Worm (Caenorhabditis elegans): ENCODE measurements around the gene Y75B8A.8.

- TF ChIP-seq flt-1 (GFP tag; IDR thresholded peaks at IDR 0.05) (no peak), ama-1 (optimal IDR thresholded peaks at IDR 0.05) (no peak), pes-1 (GFP tag; IDR thresholded peaks at IDR 0.05) (no peak), hmbx-1 (tag; optimal IDR thresholded peaks at IDR 0.05) (no peak), hmg-4 (GFP tag; optimal IDR thresholded peaks at IDR 0.05) (no peak), scrt-1 (GFP tag; IDR thresholded peaks at IDR 0.05) (no peak), F13C5.2 (tag; optimal IDR thresholded peaks at IDR 0.05) (no peak), hnd-1 (tag; optimal IDR thresholded peaks at IDR 0.05) (no peak), tbx-37 (GFP tag; conservative IDR thresholded peaks at IDR 0.05) (no peak), ets-7 (tag; optimal IDR thresholded peaks at IDR 0.05) (no peak)
Observed at ce11 chrIII:12205271-12205670, 44.7 kb downstream of the Y75B8A.8 start.

Data from whole organism, early embryonic.